Worm (Caenorhabditis elegans): ENCODE results near the gene daf-31.

- TF ChIP-seq W03F9.2 (tag; optimal IDR thresholded peaks at IDR 0.05) (no peak), dao-5 (tag; optimal IDR thresholded peaks at IDR 0.05) (no peak)
These were observed 28.7 kb downstream of the daf-31 start for ce11 chrIV:8318799-8319198.

Data from whole organism, L4/young adult.